Worm (Caenorhabditis elegans) whole organism, young adult: ENCODE data around the gene Y38F2AR.3.

Source experiments
- C06A6.2 ChIP-seq: fragments of 200-800 bp; sonication (Bioruptor generic); conservative IDR thresholded peaks from 2 replicates; pipeline ENCODE4 v1.3.6; 2022; ENCODE audit warnings: missing genetic modification characterization, missing compliant biosample characterization
- ama-1 ChIP-seq, 3 experiments: fragments of 150-350 bp in 1 of 3; sonication (generic microtip) in 2 of 3; optimal IDR thresholded peaks; 2 replicates each; lab custom pipeline; 2014 to 2018; ENCODE audit warnings: missing biosample characterization in 2 of 3, missing genetic modification characterization in 2 of 3, missing genetic modification reagents in 2 of 3
- efl-1 ChIP-seq: fragments of 150-350 bp; optimal IDR thresholded peaks from 2 replicates; lab custom pipeline; 2014; ENCODE audit warnings: missing biosample characterization, missing genetic modification reagents, missing genetic modification characterization
- lir-1 ChIP-seq: fragments of 200-800 bp; sonication (Bioruptor generic); conservative IDR thresholded peaks from 2 replicates; pipeline ENCODE4 v1.3.6; 2022; ENCODE audit warnings: missing genetic modification reagents, missing genetic modification characterization, missing compliant biosample characterization
- pha-4 ChIP-seq: fragments of 150-350 bp; sonication (generic microtip); optimal IDR thresholded peaks from 2 replicates; lab custom pipeline; 2014; ENCODE audit warnings: missing biosample characterization, missing genetic modification reagents, missing genetic modification characterization
- snpc-4 ChIP-seq, 5 experiments: fragments of 150-350 bp in 1 of 5; sonication (generic microtip) in 4 of 5; optimal IDR thresholded peaks; 2 replicates each; lab custom pipeline; 2014 to 2018; ENCODE audit warnings: missing genetic modification characterization in 5 of 5, missing biosample characterization in 3 of 5, antibody characterized with exemption in 2 of 5, mild to moderate bottlenecking in 2 of 5, missing compliant biosample characterization in 2 of 5, missing genotype in 2 of 5, moderate library complexity in 2 of 5, missing genetic modification reagents in 1 of 5
- ztf-6 ChIP-seq: fragments of 200-800 bp; sonication (Bioruptor generic); IDR thresholded peaks from 2 replicates; pipeline ENCODE4 v1.3.6; 2022; ENCODE audit warnings: missing genetic modification reagents, missing genetic modification characterization, missing compliant biosample characterization

DNA sequence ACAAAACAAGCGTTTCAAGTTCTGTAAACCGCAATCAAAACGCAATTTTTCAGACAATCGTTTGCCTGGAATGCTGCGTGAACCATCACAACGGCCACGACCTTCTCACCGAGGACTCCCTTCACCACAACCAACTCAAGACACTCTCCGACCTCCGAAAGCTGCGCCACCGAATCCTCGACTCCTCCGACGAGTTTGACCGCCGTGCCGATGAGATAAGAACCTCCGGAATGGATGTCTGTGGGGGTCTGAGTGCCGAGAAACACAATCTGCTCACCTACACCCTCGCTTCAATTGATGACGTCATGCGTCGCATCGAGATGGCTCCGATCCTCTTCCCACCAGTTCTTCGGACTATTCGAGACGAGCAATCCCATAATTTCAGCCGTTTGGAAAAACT lies 50.6 kb downstream of the Y38F2AR.3 start:
- TF ChIP-seq C06A6.2: no peak
- TF ChIP-seq pha-4: no peak
- no peak for TF ChIP-seq efl-1 (GFP tag; lab: Kevin White, UChicago)
- no peak for TF ChIP-seq ztf-6 (GFP tag; lab: Robert Waterston, UW)
- TF ChIP-seq ama-1 (optimal IDR thresholded peaks at IDR 0.05; lab: Kevin White, UChicago): no peak
- no peak for TF ChIP-seq ama-1 (GFP tag; optimal IDR thresholded peaks at IDR 0.05; lab: Kevin White, UChicago)
- TF ChIP-seq lir-1 (GFP tag; lab: Robert Waterston, UW): no peak
- TF ChIP-seq snpc-4 (GFP tag; optimal IDR thresholded peaks at IDR 0.05; lab: Kevin White, UChicago): no peak
- TF ChIP-seq snpc-4 (tag; optimal IDR thresholded peaks at IDR 0.05; lab: Kevin White, UChicago): no peak
